Worm (Caenorhabditis elegans) whole organism, L2 larva: ENCODE measurements around the gene swsn-4.
A peak's percentile ranks its signal among the peaks of the same experiment; 100 is the strongest.

ENCODE experiments used
- C34F6.9 ChIP-seq: fragments of 150-350 bp; optimal IDR thresholded peaks from 2 replicates; lab custom pipeline; 2014; ENCODE audit warnings: missing biosample characterization, missing genetic modification characterization
- F13H6.1 ChIP-seq: sonication (generic microtip); optimal IDR thresholded peaks from 2 replicates; lab custom pipeline; 2016; ENCODE audit warnings: missing genetic modification characterization, missing compliant biosample characterization
- R02D3.7 ChIP-seq: fragments of 150-350 bp; optimal IDR thresholded peaks from 2 replicates; lab custom pipeline; 2014; ENCODE audit warnings: missing biosample characterization, missing genetic modification characterization
- ZK546.5 ChIP-seq: sonication (generic microtip); optimal IDR thresholded peaks from 2 replicates; lab custom pipeline; 2017; ENCODE audit warnings: missing biosample characterization, missing genetic modification characterization
- blmp-1 ChIP-seq: sonication (generic microtip); optimal IDR thresholded peaks from 2 replicates; lab custom pipeline; 2017; ENCODE audit warnings: missing genetic modification characterization, mild to moderate bottlenecking, missing compliant biosample characterization, antibody characterized with exemption, moderate library complexity; ENCODE audit not compliant: insufficient read depth
- ceh-16 ChIP-seq: fragments of 150-350 bp; optimal IDR thresholded peaks from 2 replicates; lab custom pipeline; 2014; ENCODE audit warnings: missing biosample characterization, missing genetic modification characterization
- crh-2 ChIP-seq: sonication (generic microtip); optimal IDR thresholded peaks from 2 replicates; lab custom pipeline; 2017; ENCODE audit warnings: missing biosample characterization, missing genetic modification characterization
- dmd-4 ChIP-seq: sonication (generic microtip); optimal IDR thresholded peaks from 2 replicates; lab custom pipeline; 2017; ENCODE audit warnings: missing biosample characterization, missing genetic modification characterization
- elt-1 ChIP-seq: fragments of 150-350 bp; optimal IDR thresholded peaks from 2 replicates; lab custom pipeline; 2014; ENCODE audit warnings: missing biosample characterization, missing genetic modification characterization
- elt-3 ChIP-seq: sonication (generic microtip); optimal IDR thresholded peaks from 2 replicates; lab custom pipeline; 2017; ENCODE audit warnings: missing biosample characterization, missing genetic modification characterization
- fos-1 ChIP-seq: fragments of 150-350 bp; optimal IDR thresholded peaks from 2 replicates; lab custom pipeline; 2014; ENCODE audit warnings: missing biosample characterization, missing genetic modification characterization
- gmeb-1 ChIP-seq: fragments of 150-350 bp; optimal IDR thresholded peaks from 2 replicates; lab custom pipeline; 2014; ENCODE audit warnings: missing biosample characterization, missing genetic modification characterization
- lsy-2 ChIP-seq, 2 experiments: fragments of 150-350 bp in 1 of 2; sonication (generic microtip) in 1 of 2; optimal IDR thresholded peaks; 2 replicates each; lab custom pipeline; 2014 to 2017; ENCODE audit warnings: missing biosample characterization in 2 of 2, missing genetic modification characterization in 2 of 2
- mab-5 ChIP-seq: fragments of 150-350 bp; optimal IDR thresholded peaks from 2 replicates; lab custom pipeline; 2014; ENCODE audit warnings: missing biosample characterization, missing genetic modification characterization
- mbf-1 ChIP-seq: sonication (generic microtip); optimal IDR thresholded peaks from 2 replicates; lab custom pipeline; 2017; ENCODE audit warnings: missing biosample characterization, missing genetic modification characterization
- mdl-1 ChIP-seq, 2 experiments: fragments of 150-350 bp in 1 of 2; sonication (generic microtip) in 1 of 2; optimal IDR thresholded peaks; 2 replicates each; lab custom pipeline; 2017; ENCODE audit warnings: missing biosample characterization in 2 of 2, missing genetic modification characterization in 2 of 2
- nhr-11 ChIP-seq: fragments of 150-350 bp; optimal IDR thresholded peaks from 2 replicates; lab custom pipeline; 2014; ENCODE audit warnings: missing biosample characterization, missing genetic modification characterization
- nhr-21 ChIP-seq: fragments of 150-350 bp; optimal IDR thresholded peaks from 2 replicates; lab custom pipeline; 2014; ENCODE audit warnings: missing biosample characterization, missing genetic modification characterization
- nhr-23 ChIP-seq: fragments of 150-350 bp; optimal IDR thresholded peaks from 2 replicates; lab custom pipeline; 2014; ENCODE audit warnings: missing biosample characterization, missing genetic modification reagents, missing genetic modification characterization
- nhr-25 ChIP-seq: fragments of 150-350 bp; sonication (generic microtip); optimal IDR thresholded peaks from 3 replicates; lab custom pipeline; 2014; ENCODE audit warnings: missing biosample characterization, missing genetic modification characterization
- nhr-77 ChIP-seq: fragments of 150-350 bp; optimal IDR thresholded peaks from 2 replicates; lab custom pipeline; 2014; ENCODE audit warnings: missing biosample characterization, missing genetic modification characterization
- sem-4 ChIP-seq: fragments of 150-350 bp; optimal IDR thresholded peaks from 2 replicates; lab custom pipeline; 2014; ENCODE audit warnings: missing biosample characterization, missing genetic modification reagents, missing genetic modification characterization
- skn-1 ChIP-seq: sonication (generic microtip); optimal IDR thresholded peaks from 2 replicates; lab custom pipeline; 2017; ENCODE audit warnings: missing biosample characterization, missing genetic modification characterization
- sma-3 ChIP-seq: sonication (generic microtip); optimal IDR thresholded peaks from 2 replicates; lab custom pipeline; 2016; ENCODE audit warnings: missing genetic modification reagents, missing genetic modification characterization, missing compliant biosample characterization
- sma-9 ChIP-seq, 2 experiments: fragments of 150-350 bp in 1 of 2; sonication (generic microtip) in 1 of 2; optimal IDR thresholded peaks; 2 replicates each; lab custom pipeline; 2014 to 2016; ENCODE audit warnings: missing genetic modification characterization in 2 of 2, mild to moderate bottlenecking in 1 of 2, missing biosample characterization in 1 of 2, missing compliant biosample characterization in 1 of 2, missing genetic modification reagents in 1 of 2, moderate library complexity in 1 of 2
- unc-39 ChIP-seq: fragments of 150-350 bp; optimal IDR thresholded peaks from 2 replicates; lab custom pipeline; 2014; ENCODE audit warnings: missing biosample characterization, missing genetic modification characterization
- unc-55 ChIP-seq: fragments of 150-350 bp; sonication (generic microtip); optimal IDR thresholded peaks from 3 replicates; lab custom pipeline; 2014; ENCODE audit warnings: missing biosample characterization, missing genetic modification reagents, missing genetic modification characterization
- zag-1 ChIP-seq: fragments of 150-350 bp; optimal IDR thresholded peaks from 2 replicates; lab custom pipeline; 2014; ENCODE audit warnings: missing biosample characterization, missing genetic modification characterization
- ztf-1 ChIP-seq: fragments of 200-800 bp; sonication (Bioruptor generic); conservative IDR thresholded peaks from 2 replicates; pipeline ENCODE4 v1.3.6; 2022; ENCODE audit warnings: missing genetic modification characterization, missing compliant biosample characterization
- ztf-4 ChIP-seq: fragments of 150-350 bp; optimal IDR thresholded peaks from 2 replicates; lab custom pipeline; 2014; ENCODE audit warnings: missing biosample characterization, missing genetic modification characterization

Gene swsn-4

ce11 chrIV:11082789-11083235 is 43.0 kb upstream of the swsn-4 start (continued):
- peak; percentile 44 for TF ChIP-seq ZK546.5 (tag; lab: Kevin White, UChicago)
- TF ChIP-seq fos-1: peak; percentile 85
- TF ChIP-seq dmd-4 (tag; lab: Kevin White, UChicago): no peak
- TF ChIP-seq mab-5 (tag; lab: Kevin White, UChicago): peak; percentile 93
- TF ChIP-seq mdl-1 (tag; optimal IDR thresholded peaks at IDR 0.05; lab: Kevin White, UChicago): peak; percentile 61 to 84
- TF ChIP-seq sma-9 (GFP tag; optimal IDR thresholded peaks at IDR 0.05; lab: Kevin White, UChicago): peak; percentile 92
- no peak for TF ChIP-seq sma-9 (tag; optimal IDR thresholded peaks at IDR 0.05; lab: Kevin White, UChicago)
- no peak for TF ChIP-seq nhr-77 (tag; lab: Kevin White, UChicago)
- TF ChIP-seq crh-2 (tag; lab: Kevin White, UChicago): peak; percentile 91
- peak; percentile 92 for TF ChIP-seq blmp-1
- TF ChIP-seq ztf-4 (tag; lab: Kevin White, UChicago): peak; percentile 91
- TF ChIP-seq zag-1 (tag; lab: Kevin White, UChicago): peak; percentile 99
- TF ChIP-seq nhr-23 (tag; lab: Kevin White, UChicago): peak; percentile 42
- peak; percentile 99 for TF ChIP-seq C34F6.9 (tag; lab: Kevin White, UChicago)
- peak; percentile 94 for TF ChIP-seq unc-55 (GFP tag; lab: Kevin White, UChicago)
- peak; percentile 91 for TF ChIP-seq sma-3 (GFP tag; lab: Kevin White, UChicago)

ce11 chrIV:11083609-11084008 is 42.2 kb upstream of the swsn-4 start, which contains the start of gene klc-1:
klc-1 (plus strand) TSS chrIV:11083735.
- TF ChIP-seq unc-55 (GFP tag; lab: Kevin White, UChicago): no peak
- peak in 1 of 2 experiments; percentile 63 for TF ChIP-seq lsy-2 (tag; optimal IDR thresholded peaks at IDR 0.05; lab: Kevin White, UChicago)
- TF ChIP-seq, all 48 proteins: peak for 1

- TF ChIP-seq F13H6.1: no peak
- TF ChIP-seq lsy-2 (tag; optimal IDR thresholded peaks at IDR 0.05; lab: Kevin White, UChicago): no peak
- TF ChIP-seq C34F6.9 (tag; lab: Kevin White, UChicago): no peak
- TF ChIP-seq nhr-11 (tag; lab: Kevin White, UChicago): no peak
- TF ChIP-seq ztf-1 (GFP tag; lab: Robert Waterston, UW): no peak
- TF ChIP-seq nhr-25: no peak
- no peak for TF ChIP-seq dmd-4 (tag; lab: Kevin White, UChicago)
- no peak for TF ChIP-seq mab-5 (tag; lab: Kevin White, UChicago)
- no peak for TF ChIP-seq sem-4 (tag; lab: Kevin White, UChicago)
- TF ChIP-seq unc-39 (tag; lab: Kevin White, UChicago): no peak
- no peak for TF ChIP-seq nhr-23 (tag; lab: Kevin White, UChicago)
- no peak for TF ChIP-seq gmeb-1 (tag; lab: Kevin White, UChicago)
- TF ChIP-seq elt-1 (tag; lab: Kevin White, UChicago): no peak
- no peak for TF ChIP-seq elt-3 (tag; lab: Kevin White, UChicago)
- no peak for TF ChIP-seq R02D3.7 (tag; lab: Kevin White, UChicago)
- no peak for TF ChIP-seq skn-1 (tag; lab: Kevin White, UChicago)
- no peak for TF ChIP-seq sma-3 (GFP tag; lab: Kevin White, UChicago)
Observed at ce11 chrIV:11089527-11089926, 36.3 kb upstream of the swsn-4 start, which contains the start of gene M7.7. M7.7 (plus strand) TSS chrIV:11089827.

ce11 chrIV:11092502-11093080 is 33.2 kb upstream of the swsn-4 start, which contains the start of gene bcc-1:
bcc-1 (minus strand) TSS chrIV:11092552.
- TF ChIP-seq nhr-21 (peak; percentile 18), ceh-16 (no peak), mdl-1 (tag; optimal IDR thresholded peaks at IDR 0.05; lab: Kevin White, UChicago) (no peak), unc-55 (GFP tag; lab: Kevin White, UChicago) (no peak), gmeb-1 (tag; lab: Kevin White, UChicago) (peak; percentile 23), nhr-25 (peak; percentile 57), unc-39 (tag; lab: Kevin White, UChicago) (no peak), blmp-1 (peak; percentile 7), sma-3 (GFP tag; lab: Kevin White, UChicago) (peak; percentile 45), mab-5 (tag; lab: Kevin White, UChicago) (peak; percentile 60), fos-1 (peak; percentile 62), sma-9 (GFP tag; optimal IDR thresholded peaks at IDR 0.05; lab: Kevin White, UChicago) (peak; percentile 42), sma-9 (tag; optimal IDR thresholded peaks at IDR 0.05; lab: Kevin White, UChicago) (no peak)

ce11 chrIV:11094052-11094451 is 31.8 kb upstream of the swsn-4 start:
- TF ChIP-seq nhr-21: no peak
- no peak for TF ChIP-seq mbf-1 (tag; lab: Kevin White, UChicago)
- no peak for TF ChIP-seq skn-1 (tag; lab: Kevin White, UChicago)
- TF ChIP-seq ztf-1 (GFP tag; lab: Robert Waterston, UW): no peak
- TF ChIP-seq ceh-16: no peak
